Fruit fly (Drosophila melanogaster): ENCODE results near the gene cocoon.

The cocoon gene

DNA sequence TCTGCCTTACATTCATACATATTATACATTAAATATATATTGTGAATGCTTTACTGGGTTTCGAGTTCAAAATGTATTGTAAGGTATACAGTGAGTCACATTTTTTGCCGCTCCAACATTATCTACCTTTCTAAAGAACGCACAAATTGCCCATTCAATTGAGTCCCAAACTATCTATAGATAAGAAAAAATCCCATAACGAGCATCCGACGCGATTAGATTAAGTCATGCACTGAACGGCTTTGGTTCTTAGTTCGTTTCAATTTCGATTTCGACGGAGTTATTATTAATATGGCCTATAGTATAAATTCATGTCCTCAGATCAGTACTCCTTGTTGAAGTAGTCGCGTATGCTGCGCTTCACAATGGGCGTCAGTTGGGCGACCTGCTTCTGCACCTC, 43.6 kb upstream of the cocoon start (continued):
- TF ChIP-seq CG8388 (GFP tag; optimal IDR thresholded peaks at IDR 0.05) (peak; percentile 39), CG18619 (GFP tag; optimal IDR thresholded peaks at IDR 0.05) (no peak), sd (tag; optimal IDR thresholded peaks at IDR 0.05) (peak; percentile 55), CG7786 (GFP tag; optimal IDR thresholded peaks at IDR 0.05) (no peak), CTCF (GFP tag; optimal IDR thresholded peaks at IDR 0.05) (no peak), CG10959 (GFP tag; IDR thresholded peaks at IDR 0.05) (no peak), sr (GFP tag; IDR thresholded peaks at IDR 0.05) (no peak), CG9609 (GFP tag; optimal IDR thresholded peaks at IDR 0.05) (no peak), aop (GFP tag; IDR thresholded peaks at IDR 0.05) (no peak), CG4282 (GFP tag; optimal IDR thresholded peaks at IDR 0.05) (no peak), NFAT (GFP tag; IDR thresholded peaks at IDR 0.05) (no peak), caup (GFP tag; optimal IDR thresholded peaks at IDR 0.05; ENCODE audit: severe bottlenecking) (no peak), Jarid2 (GFP tag; optimal IDR thresholded peaks at IDR 0.05) (no peak), zfh1 (GFP tag; IDR thresholded peaks at IDR 0.05) (0 out of 3 replicates have a peak, but pooled peaks have one; percentile 24), CG7987 (GFP tag; optimal IDR thresholded peaks at IDR 0.05) (no peak), CG7372 (GFP tag; IDR thresholded peaks at IDR 0.05) (no peak), H2.0 (GFP tag; IDR thresholded peaks at IDR 0.05) (0 out of 2 replicates have a peak, but pooled peaks have one; percentile 18), mirr (GFP tag; optimal IDR thresholded peaks at IDR 0.05) (peak; percentile 12), exex (tag; optimal IDR thresholded peaks at IDR 0.05) (peak; percentile 93), Hmx (GFP tag; optimal IDR thresholded peaks at IDR 0.05) (no peak), CG13296 (GFP tag; optimal IDR thresholded peaks at IDR 0.05) (no peak), Hand (GFP tag; optimal IDR thresholded peaks at IDR 0.05) (no peak), h (optimal IDR thresholded peaks at IDR 0.05) (no peak), dan (GFP tag; IDR thresholded peaks at IDR 0.05) (no peak), croc (GFP tag; conservative IDR thresholded peaks at IDR 0.05) (no peak), CG4730 (GFP tag; IDR thresholded peaks at IDR 0.05) (no peak), CG8924 (tag; optimal IDR thresholded peaks at IDR 0.05) (no peak), rib (GFP tag; IDR thresholded peaks at IDR 0.05) (no peak), cas (GFP tag; IDR thresholded peaks at IDR 0.05) (no peak), Opbp (GFP tag; IDR thresholded peaks at IDR 0.05; ENCODE audit: partially characterized antibody) (no peak), row (GFP tag; IDR thresholded peaks at IDR 0.05) (peak; percentile 39; the same call in 2 of the 3 replicates), HHEX (GFP tag; optimal IDR thresholded peaks at IDR 0.05) (no peak), zf30C (GFP tag; optimal IDR thresholded peaks at IDR 0.05) (peak; percentile 87), tll (GFP tag; optimal IDR thresholded peaks at IDR 0.05) (no peak), pros (GFP tag; optimal IDR thresholded peaks at IDR 0.05) (no peak), ken (GFP tag; IDR thresholded peaks at IDR 0.05) (no peak), CG12391 (tag; optimal IDR thresholded peaks at IDR 0.05) (no peak), seq (GFP tag; IDR thresholded peaks at IDR 0.05) (no peak)

DNA sequence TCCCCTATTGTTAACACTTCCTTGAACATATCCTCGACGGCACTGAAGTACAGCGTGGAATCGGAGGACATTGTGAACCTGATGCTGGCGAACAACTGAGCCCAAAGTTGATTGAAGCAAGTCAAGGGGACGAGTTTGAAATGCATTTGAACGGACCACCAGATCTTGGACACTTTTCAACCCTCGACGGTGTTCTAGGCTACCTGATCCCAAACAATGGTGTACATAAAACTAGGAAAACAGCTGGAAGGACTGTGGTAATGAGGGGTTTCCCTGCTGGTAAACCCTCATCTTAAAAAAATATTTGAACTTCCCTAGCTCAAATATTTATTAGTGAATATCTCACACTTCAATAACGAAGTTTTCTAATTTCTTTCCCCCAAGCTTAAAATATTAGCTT, 43.0 kb upstream of the cocoon start, which contains the start of gene CG13454:
TSS of gene CG13454 (minus strand) at position 101 of the 400 bp plus-strand sequence.
- TF ChIP-seq NfI (GFP tag; optimal IDR thresholded peaks at IDR 0.05) = no peak
- no peak for TF ChIP-seq CoRest (tag; optimal IDR thresholded peaks at IDR 0.05)
- no peak for TF ChIP-seq CG15011 (GFP tag; optimal IDR thresholded peaks at IDR 0.05)
- TF ChIP-seq mld (GFP tag; IDR thresholded peaks at IDR 0.05; ENCODE audit: partially characterized antibody) = no peak
- peak; percentile 8 for TF ChIP-seq Kr (GFP tag; optimal IDR thresholded peaks at IDR 0.05)
- peak in 1 of 2 experiments; percentile 32 for TF ChIP-seq tll (GFP tag; optimal IDR thresholded peaks at IDR 0.05)
- no peak for TF ChIP-seq MBD-R2 (GFP tag; IDR thresholded peaks at IDR 0.05)
- no peak for TF ChIP-seq tx (GFP tag; optimal IDR thresholded peaks at IDR 0.05)
- TF ChIP-seq Ada2b (GFP tag; IDR thresholded peaks at IDR 0.05) = no peak
- TF ChIP-seq sens (GFP tag) = peak; percentile 60
- no peak for TF ChIP-seq sisA (GFP tag; IDR thresholded peaks at IDR 0.05)
- no peak for TF ChIP-seq Jarid2 (GFP tag; optimal IDR thresholded peaks at IDR 0.05)
- peak; percentile 44 for TF ChIP-seq pros (GFP tag; optimal IDR thresholded peaks at IDR 0.05)
- no peak for TF ChIP-seq ap (GFP tag; IDR thresholded peaks at IDR 0.05)
- TF ChIP-seq pzg (GFP tag; optimal IDR thresholded peaks at IDR 0.05) = no peak
- TF ChIP-seq HLH4C (GFP tag; IDR thresholded peaks at IDR 0.05; ENCODE audit: partially characterized antibody) = no peak
- TF ChIP-seq Awh (GFP tag; IDR thresholded peaks at IDR 0.05) = 0 out of 2 replicates have a peak, but pooled peaks have one; percentile 10
- TF ChIP-seq Sry-β (GFP tag; optimal IDR thresholded peaks at IDR 0.05) = no peak
- TF ChIP-seq amos (GFP tag; IDR thresholded peaks at IDR 0.05; ENCODE audit: partially characterized antibody) = no peak
